Fruit fly (Drosophila melanogaster) whole organism, embryonic: Measurements from ENCODE around the gene ohgt.

Experiments used
- Awh ChIP-seq: fragments of 200-800 bp; sonication (Bioruptor generic); IDR thresholded peaks from 2 replicates; pipeline ENCODE4, ENCODE4 v1.3.6; 2022; ENCODE audit warnings: missing biosample characterization, missing genetic modification characterization
- CG10462 ChIP-seq: fragments of 200-800 bp; sonication (Bioruptor generic); optimal IDR thresholded peaks from 2 replicates; lab custom pipeline; 2016; ENCODE audit warnings: missing biosample characterization, missing genetic modification characterization
- CG11723 ChIP-seq: fragments of 200-800 bp; sonication (Bioruptor generic); optimal IDR thresholded peaks from 2 replicates; lab custom pipeline; 2017; ENCODE audit warnings: missing biosample characterization, mild to moderate bottlenecking, missing genetic modification characterization
- CG15011 ChIP-seq: fragments of 200-800 bp; sonication (Bioruptor generic); optimal IDR thresholded peaks from 3 replicates; lab custom pipeline; 2018; ENCODE audit warnings: missing biosample characterization, mild to moderate bottlenecking, missing genetic modification characterization
- CG15514 ChIP-seq: fragments of 200-800 bp; sonication (Bioruptor generic); optimal IDR thresholded peaks from 3 replicates; lab custom pipeline; 2017; ENCODE audit warnings: missing biosample characterization, missing genetic modification characterization, mild to moderate bottlenecking, moderate library complexity, missing genetic modification reagents
- CG15601 ChIP-seq: fragments of 200-800 bp; sonication (Bioruptor generic); optimal IDR thresholded peaks from 3 replicates; lab custom pipeline; 2019; ENCODE audit warnings: missing biosample characterization, mild to moderate bottlenecking, missing genetic modification characterization, moderate library complexity
- CG16779 ChIP-seq: fragments of 200-800 bp; sonication (Bioruptor generic); IDR thresholded peaks from 2 replicates; pipeline ENCODE4 v1.3.6; 2022; ENCODE audit warnings: missing biosample characterization, missing genetic modification characterization
- CG18476 ChIP-seq: fragments of 200-800 bp; sonication (Bioruptor generic); optimal IDR thresholded peaks from 2 replicates; lab custom pipeline; 2016; ENCODE audit warnings: missing biosample characterization, mild to moderate bottlenecking, missing genetic modification characterization
- CG18764 ChIP-seq: fragments of 200-800 bp; sonication (Bioruptor generic); optimal IDR thresholded peaks from 3 replicates; lab custom pipeline; 2016; ENCODE audit warnings: missing biosample characterization, missing genetic modification characterization
- CG30431 ChIP-seq: fragments of 200-800 bp; sonication (Bioruptor generic); optimal IDR thresholded peaks from 2 replicates; lab custom pipeline; 2017; ENCODE audit warnings: missing biosample characterization, missing genetic modification characterization
- CG32532 ChIP-seq: fragments of 200-800 bp; sonication (Bioruptor generic); IDR thresholded peaks from 2 replicates; pipeline ENCODE4 v1.3.6; 2022; ENCODE audit warnings: missing biosample characterization, missing genetic modification characterization
- CG32772 ChIP-seq: fragments of 200-800 bp; sonication (Bioruptor generic); IDR thresholded peaks from 2 replicates; pipeline ENCODE4 v1.3.6; 2022; ENCODE audit warnings: missing biosample characterization, missing genetic modification characterization
- CG34224 ChIP-seq: fragments of 200-800 bp; sonication (Bioruptor generic); IDR thresholded peaks from 3 replicates; pipeline ENCODE4 v1.3.6; 2022; ENCODE audit warnings: missing biosample characterization, missing genetic modification characterization; ENCODE audit not compliant: partially characterized antibody
- CG3847 ChIP-seq: fragments of 200-800 bp; sonication (Bioruptor generic); IDR thresholded peaks from 2 replicates; pipeline ENCODE4 v1.3.6; 2022; ENCODE audit warnings: missing biosample characterization, missing genetic modification characterization
- CG42726 ChIP-seq: fragments of 200-800 bp; sonication (Bioruptor generic); IDR thresholded peaks from 2 replicates; pipeline ENCODE4 v1.3.6; 2022; ENCODE audit warnings: missing biosample characterization, missing genetic modification characterization; ENCODE audit not compliant: partially characterized antibody
- CG4617 ChIP-seq: fragments of 200-800 bp; sonication (Bioruptor generic); optimal IDR thresholded peaks from 3 replicates; lab custom pipeline; 2016; ENCODE audit warnings: missing biosample characterization, missing genetic modification characterization, borderline replicate concordance
- CG7928 ChIP-seq: fragments of 200-800 bp; sonication (Bioruptor generic); optimal IDR thresholded peaks from 2 replicates; lab custom pipeline; 2017; ENCODE audit warnings: missing biosample characterization, mild to moderate bottlenecking, missing genetic modification characterization
- CG9215 ChIP-seq: fragments of 200-800 bp; sonication (Bioruptor generic); IDR thresholded peaks from 2 replicates; pipeline ENCODE4 v1.3.6; 2022; ENCODE audit warnings: missing biosample characterization, missing genetic modification characterization
- CTCF ChIP-seq: fragments of 200-800 bp; sonication (Bioruptor generic); optimal IDR thresholded peaks from 2 replicates; lab custom pipeline; 2017; ENCODE audit warnings: missing biosample characterization, mild to moderate bottlenecking, missing genetic modification characterization, moderate library complexity
- Dek ChIP-seq: fragments of 200-800 bp; sonication (Bioruptor generic); optimal IDR thresholded peaks from 3 replicates; lab custom pipeline; 2019; ENCODE audit warnings: missing biosample characterization, mild to moderate bottlenecking, missing genetic modification characterization, moderate library complexity
- Dfd ChIP-seq, 2 experiments: fragments of >200 bp; optimal IDR thresholded peaks; 2 replicates each; lab custom pipeline; 2017; ENCODE audit warnings: missing biosample characterization in 2 of 2, missing genetic modification characterization in 2 of 2
- Hey ChIP-seq: fragments of 200-800 bp; sonication (Bioruptor generic); optimal IDR thresholded peaks from 3 replicates; lab custom pipeline; 2018; ENCODE audit warnings: missing biosample characterization, mild to moderate bottlenecking, missing genetic modification characterization
- Med ChIP-seq: fragments of 200-800 bp; sonication (Bioruptor generic); peaks from one replicate; lab custom pipeline; 2016; ENCODE audit warnings: missing biosample characterization, missing genetic modification characterization, mild to moderate bottlenecking, inconsistent platforms, moderate library complexity
- NC2α ChIP-seq: fragments of 200-800 bp; sonication (Bioruptor generic); optimal IDR thresholded peaks from 2 replicates; lab custom pipeline; 2016; ENCODE audit warnings: missing biosample characterization, missing genetic modification characterization
- NC2β ChIP-seq: fragments of 200-800 bp; sonication (Bioruptor generic); optimal IDR thresholded peaks from 2 replicates; lab custom pipeline; 2016; ENCODE audit warnings: missing biosample characterization, missing genetic modification characterization
- NfI ChIP-seq: fragments of 200-800 bp; sonication (Bioruptor generic); optimal IDR thresholded peaks from 3 replicates; lab custom pipeline; 2018; ENCODE audit warnings: missing biosample characterization, mild to moderate bottlenecking, missing genetic modification characterization, moderate library complexity
- Tbp ChIP-seq: fragments of >200 bp; optimal IDR thresholded peaks from 2 replicates; lab custom pipeline; 2018; ENCODE audit warnings: missing biosample characterization, missing genetic modification characterization
- Usf ChIP-seq: fragments of 200-800 bp; sonication (Bioruptor generic); optimal IDR thresholded peaks from 2 replicates; lab custom pipeline; 2017; ENCODE audit warnings: missing genotype, missing biosample characterization, missing genetic modification characterization
- aop ChIP-seq: fragments of 200-800 bp; sonication (Bioruptor generic); IDR thresholded peaks from 2 replicates; pipeline ENCODE4 v1.3.6; 2022; ENCODE audit warnings: missing biosample characterization, missing genetic modification characterization
- bcd ChIP-seq: fragments of 200-800 bp; sonication (Bioruptor generic); optimal IDR thresholded peaks from 2 replicates; lab custom pipeline; 2017; ENCODE audit warnings: missing biosample characterization, mild to moderate bottlenecking, missing genetic modification characterization
- corto ChIP-seq: fragments of 200-800 bp; sonication (Bioruptor generic); optimal IDR thresholded peaks from 2 replicates; lab custom pipeline; 2016; ENCODE audit warnings: missing biosample characterization, mild to moderate bottlenecking, missing genetic modification characterization, moderate library complexity
- cwo ChIP-seq: fragments of 200-800 bp; sonication (Bioruptor generic); optimal IDR thresholded peaks from 3 replicates; lab custom pipeline; 2017; ENCODE audit warnings: missing biosample characterization, missing genetic modification characterization, mild to moderate bottlenecking, moderate library complexity, missing genetic modification reagents
- ewg ChIP-seq: fragments of 200-800 bp; sonication (Bioruptor generic); optimal IDR thresholded peaks from 3 replicates; lab custom pipeline; 2017; ENCODE audit warnings: mild to moderate bottlenecking, missing biosample characterization, missing genetic modification reagents, missing genetic modification characterization
- fd64A ChIP-seq: fragments of 200-800 bp; sonication (Bioruptor generic); optimal IDR thresholded peaks from 3 replicates; lab custom pipeline; 2018; ENCODE audit warnings: missing biosample characterization, mild to moderate bottlenecking, missing genetic modification characterization
- ftz-f1 ChIP-seq: fragments of 200-800 bp; sonication (Bioruptor generic); optimal IDR thresholded peaks from 2 replicates; lab custom pipeline; 2016; ENCODE audit warnings: missing biosample characterization, missing genetic modification characterization
- gt ChIP-seq: fragments of 200-800 bp; sonication (Bioruptor generic); IDR thresholded peaks from 2 replicates; pipeline ENCODE4 v1.3.6; 2022; ENCODE audit warnings: missing biosample characterization, missing genetic modification characterization
- klu ChIP-seq: fragments of 200-800 bp; sonication (Bioruptor generic); IDR thresholded peaks from 2 replicates; pipeline ENCODE4 v1.3.6; 2022; ENCODE audit warnings: missing biosample characterization, missing genetic modification characterization
- lmd ChIP-seq: fragments of 200-800 bp; sonication (Bioruptor generic); IDR thresholded peaks from 2 replicates; pipeline ENCODE4 v1.3.6; 2022; ENCODE audit warnings: missing biosample characterization, missing genetic modification characterization
- lola ChIP-seq, 3 experiments: fragments of >200 bp in 2 of 3; fragments of 200-800 bp in 1 of 3; sonication (Bioruptor generic) in 1 of 3; optimal IDR thresholded peaks; 2 replicates each; lab custom pipeline; 2017 to 2019; ENCODE audit warnings: missing biosample characterization in 3 of 3, missing genetic modification characterization in 3 of 3, mild to moderate bottlenecking in 1 of 3, moderate library complexity in 1 of 3
- luna ChIP-seq: fragments of 200-800 bp; sonication (Bioruptor generic); optimal IDR thresholded peaks from 2 replicates; lab custom pipeline; 2016; ENCODE audit warnings: missing biosample characterization, missing genetic modification characterization
- ranshi ChIP-seq: fragments of 200-800 bp; sonication (Bioruptor generic); IDR thresholded peaks from 2 replicates; pipeline ENCODE4 v1.3.6; 2022; ENCODE audit warnings: missing biosample characterization, missing genetic modification characterization
- repo ChIP-seq: fragments of 200-800 bp; sonication (Bioruptor generic); optimal IDR thresholded peaks from 2 replicates; lab custom pipeline; 2016; ENCODE audit warnings: missing biosample characterization, missing genetic modification characterization
- rib ChIP-seq: fragments of 200-800 bp; sonication (Bioruptor generic); IDR thresholded peaks from 2 replicates; pipeline ENCODE4 v1.3.6; 2022; ENCODE audit warnings: missing biosample characterization, missing genetic modification characterization
- row ChIP-seq: fragments of 200-800 bp; sonication (Bioruptor generic); IDR thresholded peaks from 3 replicates; pipeline ENCODE4 v1.3.6; 2022; ENCODE audit warnings: missing biosample characterization, missing genetic modification characterization
- sisA ChIP-seq: fragments of 200-800 bp; sonication (Bioruptor generic); IDR thresholded peaks from 2 replicates; pipeline ENCODE4 v1.3.6; 2022; ENCODE audit warnings: missing biosample characterization, missing genetic modification characterization
- slp2 ChIP-seq: fragments of 200-800 bp; sonication (Bioruptor generic); optimal IDR thresholded peaks from 2 replicates; lab custom pipeline; 2016; ENCODE audit warnings: missing biosample characterization, missing genetic modification characterization
- so ChIP-seq: fragments of 200-800 bp; sonication (Bioruptor generic); IDR thresholded peaks from 3 replicates; pipeline ENCODE4 v1.3.6; 2022; ENCODE audit warnings: missing biosample characterization, missing genetic modification characterization
- stc ChIP-seq: fragments of 200-800 bp; sonication (Bioruptor generic); IDR thresholded peaks from 2 replicates; pipeline ENCODE4 v1.3.6; 2022; ENCODE audit warnings: missing biosample characterization, missing genetic modification characterization
- ttk ChIP-seq: fragments of 200-800 bp; sonication (Bioruptor generic); IDR thresholded peaks from 2 replicates; pipeline ENCODE4 v2.1.2; 2022; ENCODE audit warnings: missing biosample characterization, missing genetic modification characterization

The ohgt gene

DNA sequence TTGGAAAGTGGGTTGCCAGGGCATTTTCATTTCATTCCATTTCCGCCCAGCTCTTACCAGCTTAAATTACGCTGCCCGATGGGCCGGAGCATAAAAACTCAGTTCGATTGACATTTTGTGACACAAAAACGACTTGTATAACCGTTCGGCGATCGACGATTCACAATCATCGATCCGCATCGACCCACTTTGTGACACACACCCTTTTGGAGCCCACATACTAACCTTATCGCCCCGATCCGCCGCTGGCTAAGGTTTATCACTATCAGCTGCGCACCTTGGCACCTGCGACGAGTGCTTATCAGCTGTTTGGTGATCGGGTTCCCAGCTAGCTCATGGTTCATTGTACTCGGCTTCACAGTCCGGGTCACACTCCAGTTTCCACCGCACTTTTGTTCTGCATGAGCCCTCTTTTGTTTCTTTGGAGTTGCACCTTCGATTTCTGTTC is 50.4 kb downstream of the ohgt start (continued):
- TF ChIP-seq Dfd (GFP tag; optimal IDR thresholded peaks at IDR 0.05; lab: Kevin White, UChicago), result no peak
- peak in 1 of 3 experiments; percentile 10 for TF ChIP-seq lola (GFP tag; optimal IDR thresholded peaks at IDR 0.05; lab: Kevin White, UChicago)
- no peak for TF ChIP-seq repo (GFP tag; lab: Kevin White, UChicago)
- peak; percentile 61 for TF ChIP-seq Hey (tag; lab: Kevin White, UChicago)
- peak; percentile 79 for TF ChIP-seq Med (GFP tag; lab: Kevin White, UChicago)
- peak; percentile 23; the same call in 1 of the 3 replicates for TF ChIP-seq row (GFP tag; lab: Robert Waterston, UW)
- TF ChIP-seq cwo (GFP tag; lab: Kevin White, UChicago), result peak; percentile 74
- TF ChIP-seq ttk, result no peak
- TF ChIP-seq Dek (tag; lab: Kevin White, UChicago), result no peak
- TF ChIP-seq ftz-f1 (GFP tag; lab: Kevin White, UChicago), result peak; percentile 36

- TF ChIP-seq CG15011 (GFP tag; lab: Kevin White, UChicago) (no peak), CG9215 (GFP tag; lab: Robert Waterston, UW) (no peak), corto (GFP tag; lab: Kevin White, UChicago) (no peak), NC2α (GFP tag; lab: Kevin White, UChicago) (no peak), rib (GFP tag; lab: Robert Waterston, UW) (no peak), Awh (GFP tag; lab: Robert Waterston, UW) (0 out of 2 replicates have a peak, but pooled peaks have one; percentile 16), ranshi (peak; percentile 41; the same call in 1 of the 2 replicates), sisA (GFP tag; lab: Robert Waterston, UW) (peak; percentile 56), gt (no peak), slp2 (no peak), CG15601 (tag; lab: Kevin White, UChicago) (no peak), NC2β (GFP tag; lab: Kevin White, UChicago) (peak; percentile 34), CG42726 (GFP tag; lab: Robert Waterston, UW) (peak; percentile 44; the same call in 1 of the 2 replicates), CTCF (GFP tag; lab: Kevin White, UChicago) (peak; percentile 99), bcd (GFP tag; lab: Kevin White, UChicago) (peak; percentile 52), CG4617 (GFP tag; lab: Kevin White, UChicago) (no peak), CG32532 (GFP tag; lab: Robert Waterston, UW) (peak; percentile 88), CG7928 (GFP tag; lab: Kevin White, UChicago) (no peak), CG18476 (no peak), CG3847 (GFP tag; lab: Robert Waterston, UW) (0 out of 2 replicates have a peak, but pooled peaks have one; percentile 35), stc (GFP tag; lab: Robert Waterston, UW) (peak; percentile 63; the same call in 1 of the 2 replicates), fd64A (GFP tag; lab: Kevin White, UChicago) (no peak), NfI (peak; percentile 48), CG32772 (GFP tag; lab: Robert Waterston, UW) (peak; percentile 32; the same call in 1 of the 2 replicates), so (GFP tag; lab: Robert Waterston, UW) (no peak), CG18764 (GFP tag; lab: Kevin White, UChicago) (no peak), CG15514 (GFP tag; lab: Kevin White, UChicago) (peak; percentile 57), CG30431 (GFP tag; lab: Kevin White, UChicago) (no peak), CG10462 (GFP tag; lab: Kevin White, UChicago) (no peak), CG34224 (no peak), CG16779 (GFP tag; lab: Robert Waterston, UW) (no peak), klu (GFP tag; lab: Robert Waterston, UW) (no peak), luna (GFP tag; lab: Kevin White, UChicago) (no peak), Usf (GFP tag; lab: Kevin White, UChicago) (no peak), Tbp (GFP tag; lab: Kevin White, UChicago) (no peak), lmd (GFP tag; lab: Robert Waterston, UW) (peak; percentile 33; the same call in 1 of the 2 replicates), aop (GFP tag; lab: Robert Waterston, UW) (no peak), CG11723 (GFP tag; lab: Kevin White, UChicago) (no peak), ewg (GFP tag; lab: Kevin White, UChicago) (no peak)
Measured at dm6 chr3R:10100498-10101196, 51.6 kb downstream of the ohgt start.
